Worm (Caenorhabditis elegans) whole organism, late embryonic: ENCODE data around the gene C44C1.1.

Source experiments
- C08G9.2 ChIP-seq: sonication (generic microtip); optimal IDR thresholded peaks from 2 replicates; lab custom pipeline; 2016; ENCODE audit warnings: mild to moderate bottlenecking, missing genetic modification characterization, moderate library complexity, missing compliant biosample characterization
- C38D4.7 ChIP-seq: fragments of 200-800 bp; sonication (Bioruptor generic); optimal IDR thresholded peaks from 2 replicates; lab custom pipeline; 2018; ENCODE audit warnings: mild to moderate bottlenecking, missing genetic modification characterization, moderate library complexity, missing compliant biosample characterization
- F13H6.1 ChIP-seq: sonication (generic microtip); optimal IDR thresholded peaks from 2 replicates; lab custom pipeline; 2016; ENCODE audit warnings: missing genetic modification characterization, missing compliant biosample characterization
- K02D7.2 ChIP-seq: sonication (generic microtip); optimal IDR thresholded peaks from 2 replicates; lab custom pipeline; 2017; ENCODE audit warnings: mild to moderate bottlenecking, missing genetic modification characterization, missing compliant biosample characterization
- T23F11.4 ChIP-seq: fragments of 200-800 bp; sonication (Bioruptor generic); optimal IDR thresholded peaks from 2 replicates; lab custom pipeline; 2018; ENCODE audit warnings: mild to moderate bottlenecking, missing genetic modification characterization, missing compliant biosample characterization
- Y22D7AL.16 ChIP-seq: sonication (generic microtip); optimal IDR thresholded peaks from 2 replicates; lab custom pipeline; 2016; ENCODE audit warnings: missing genetic modification characterization, missing compliant biosample characterization
- ahr-1 ChIP-seq: sonication (generic microtip); optimal IDR thresholded peaks from 2 replicates; lab custom pipeline; 2016; ENCODE audit warnings: missing genetic modification characterization, missing compliant biosample characterization
- ama-1 ChIP-seq: fragments of 150-350 bp; optimal IDR thresholded peaks from 2 replicates; lab custom pipeline; 2014
- ceh-14 ChIP-seq: sonication (generic microtip); optimal IDR thresholded peaks from 2 replicates; lab custom pipeline; 2016; ENCODE audit warnings: missing genotype, missing genetic modification characterization, missing compliant biosample characterization
- ceh-18 ChIP-seq: sonication (generic microtip); optimal IDR thresholded peaks from 2 replicates; lab custom pipeline; 2016; ENCODE audit warnings: missing genetic modification characterization, missing compliant biosample characterization
- ceh-19 ChIP-seq: fragments of 200-800 bp; sonication (Bioruptor generic); optimal IDR thresholded peaks from 2 replicates; lab custom pipeline; 2018; ENCODE audit warnings: mild to moderate bottlenecking, missing genetic modification characterization, missing compliant biosample characterization
- ceh-2 ChIP-seq: sonication (generic microtip); optimal IDR thresholded peaks from 2 replicates; lab custom pipeline; 2016; ENCODE audit warnings: missing genotype, missing genetic modification characterization, missing compliant biosample characterization
- ceh-22 ChIP-seq: sonication (generic microtip); optimal IDR thresholded peaks from 2 replicates; lab custom pipeline; 2017; ENCODE audit warnings: missing biosample characterization, missing genetic modification characterization
- ceh-31 ChIP-seq: sonication (generic microtip); optimal IDR thresholded peaks from 2 replicates; lab custom pipeline; 2016; ENCODE audit warnings: missing genetic modification characterization, missing compliant biosample characterization
- ceh-34 ChIP-seq: sonication (generic microtip); optimal IDR thresholded peaks from 2 replicates; lab custom pipeline; 2016; ENCODE audit warnings: mild to moderate bottlenecking, missing genetic modification characterization, missing compliant biosample characterization
- ceh-45 ChIP-seq: fragments of 200-800 bp; sonication (Bioruptor generic); IDR thresholded peaks from 2 replicates; pipeline ENCODE4 v1.3.6; 2022; ENCODE audit warnings: missing genetic modification reagents, missing genetic modification characterization, missing compliant biosample characterization
- ceh-48 ChIP-seq: sonication (generic microtip); optimal IDR thresholded peaks from 2 replicates; lab custom pipeline; 2016; ENCODE audit warnings: missing genetic modification characterization, inconsistent platforms, missing compliant biosample characterization
- ceh-9 ChIP-seq: sonication (generic microtip); optimal IDR thresholded peaks from 2 replicates; lab custom pipeline; 2016; ENCODE audit warnings: mild to moderate bottlenecking, missing genetic modification characterization, inconsistent platforms, missing compliant biosample characterization
- che-1 ChIP-seq: sonication (generic microtip); optimal IDR thresholded peaks from 2 replicates; lab custom pipeline; 2016; ENCODE audit warnings: mild to moderate bottlenecking, missing genetic modification characterization, missing compliant biosample characterization
- dmd-4 ChIP-seq: sonication (generic microtip); optimal IDR thresholded peaks from 2 replicates; lab custom pipeline; 2016; ENCODE audit warnings: borderline replicate concordance, missing genetic modification characterization, missing compliant biosample characterization
- dve-1 ChIP-seq: sonication (generic microtip); optimal IDR thresholded peaks from 2 replicates; lab custom pipeline; 2017; ENCODE audit warnings: antibody characterized with exemption, mild to moderate bottlenecking, missing genetic modification characterization, missing compliant biosample characterization
- elt-2 ChIP-seq: sonication (generic microtip); optimal IDR thresholded peaks from 2 replicates; lab custom pipeline; 2016; ENCODE audit warnings: missing genetic modification reagents, missing genetic modification characterization, missing compliant biosample characterization
- ets-4 ChIP-seq: sonication (generic microtip); optimal IDR thresholded peaks from 2 replicates; lab custom pipeline; 2016; ENCODE audit warnings: missing genetic modification characterization, missing compliant biosample characterization
- fax-1 ChIP-seq: sonication (generic microtip); optimal IDR thresholded peaks from 2 replicates; lab custom pipeline; 2016; ENCODE audit warnings: missing genotype, missing genetic modification characterization, missing compliant biosample characterization
- fkh-10 ChIP-seq: fragments of 150-350 bp; optimal IDR thresholded peaks from 2 replicates; lab custom pipeline; 2014; ENCODE audit warnings: missing biosample characterization, missing genetic modification reagents, missing genetic modification characterization
- hlh-30 ChIP-seq: sonication (generic microtip); optimal IDR thresholded peaks from 2 replicates; lab custom pipeline; 2017; ENCODE audit warnings: antibody characterized with exemption, missing genetic modification characterization, missing compliant biosample characterization; ENCODE audit not compliant: insufficient read depth
- hlh-8 ChIP-seq: sonication (generic microtip); optimal IDR thresholded peaks from 2 replicates; lab custom pipeline; 2016; ENCODE audit warnings: missing genotype, missing genetic modification characterization, missing compliant biosample characterization
- lim-6 ChIP-seq: sonication (generic microtip); optimal IDR thresholded peaks from 2 replicates; lab custom pipeline; 2016; ENCODE audit warnings: missing genetic modification characterization, missing compliant biosample characterization
- mec-3 ChIP-seq: sonication (generic microtip); optimal IDR thresholded peaks from 2 replicates; lab custom pipeline; 2016; ENCODE audit warnings: borderline replicate concordance, missing genetic modification characterization, missing compliant biosample characterization
- nfya-1 ChIP-seq: sonication (generic microtip); optimal IDR thresholded peaks from 2 replicates; lab custom pipeline; 2017; ENCODE audit warnings: missing genetic modification characterization, mild to moderate bottlenecking, missing compliant biosample characterization, antibody characterized with exemption, moderate library complexity
- odd-2 ChIP-seq: sonication (generic microtip); optimal IDR thresholded peaks from 2 replicates; lab custom pipeline; 2017; ENCODE audit warnings: antibody characterized with exemption, mild to moderate bottlenecking, missing genetic modification characterization, missing compliant biosample characterization
- pag-3 ChIP-seq: sonication (generic microtip); optimal IDR thresholded peaks from 2 replicates; lab custom pipeline; 2016; ENCODE audit warnings: missing compliant biosample characterization, missing genetic modification characterization, borderline replicate concordance
- pat-9 ChIP-seq: fragments of 200-800 bp; sonication (Bioruptor generic); optimal IDR thresholded peaks from 2 replicates; lab custom pipeline; 2018; ENCODE audit warnings: mild to moderate bottlenecking, missing genetic modification characterization, moderate library complexity, missing compliant biosample characterization
- pax-1 ChIP-seq: fragments of 150-350 bp; optimal IDR thresholded peaks from 2 replicates; lab custom pipeline; 2014; ENCODE audit warnings: missing biosample characterization, missing genetic modification characterization
- pha-4 ChIP-seq: fragments of 150-350 bp; optimal IDR thresholded peaks from 2 replicates; lab custom pipeline; 2018; ENCODE audit warnings: missing biosample characterization, missing genetic modification reagents, missing genetic modification characterization
- pqm-1 ChIP-seq: sonication (generic microtip); optimal IDR thresholded peaks from 2 replicates; lab custom pipeline; 2016; ENCODE audit warnings: missing genetic modification characterization, missing compliant biosample characterization
- pros-1 ChIP-seq: fragments of 150-350 bp; optimal IDR thresholded peaks from 2 replicates; lab custom pipeline; 2014; ENCODE audit warnings: missing biosample characterization, missing genetic modification reagents, missing genetic modification characterization
- rnt-1 ChIP-seq: sonication (generic microtip); optimal IDR thresholded peaks from 2 replicates; lab custom pipeline; 2016; ENCODE audit warnings: missing genetic modification characterization, missing compliant biosample characterization
- sox-2 ChIP-seq: fragments of 200-800 bp; sonication (Bioruptor generic); IDR thresholded peaks from 2 replicates; pipeline ENCODE4 v1.3.6; 2022; ENCODE audit warnings: missing genetic modification reagents, missing genetic modification characterization, missing compliant biosample characterization
- syd-9 ChIP-seq: sonication (generic microtip); optimal IDR thresholded peaks from 2 replicates; lab custom pipeline; 2016; ENCODE audit warnings: mild to moderate bottlenecking, missing genetic modification characterization, moderate library complexity, missing compliant biosample characterization
- tbx-2 ChIP-seq: sonication (generic microtip); optimal IDR thresholded peaks from 2 replicates; lab custom pipeline; 2016; ENCODE audit warnings: missing genetic modification characterization, missing compliant biosample characterization
- ttx-3 ChIP-seq: sonication (generic microtip); optimal IDR thresholded peaks from 2 replicates; lab custom pipeline; 2016; ENCODE audit warnings: missing genetic modification reagents, missing genetic modification characterization, missing compliant biosample characterization
- unc-3 ChIP-seq, 2 experiments: fragments of 200-800 bp in 1 of 2; sonication (Bioruptor generic) in 1 of 2; sonication (generic microtip) in 1 of 2; conservative IDR thresholded peaks in 1 of 2; optimal IDR thresholded peaks in 1 of 2; 2 replicates each; pipeline versions ENCODE4 v1.3.6 to Lab custom; 2016 to 2022; ENCODE audit warnings: missing compliant biosample characterization in 2 of 2, missing genetic modification characterization in 2 of 2, missing genetic modification reagents in 1 of 2
- unc-86 ChIP-seq: sonication (generic microtip); optimal IDR thresholded peaks from 2 replicates; lab custom pipeline; 2016; ENCODE audit warnings: missing genetic modification characterization, missing compliant biosample characterization
- zip-5 ChIP-seq: sonication (generic microtip); optimal IDR thresholded peaks from 2 replicates; lab custom pipeline; 2016; ENCODE audit warnings: missing genetic modification characterization, missing compliant biosample characterization
- ztf-16 ChIP-seq: sonication (generic microtip); optimal IDR thresholded peaks from 2 replicates; lab custom pipeline; 2017; ENCODE audit warnings: missing genetic modification characterization, missing compliant biosample characterization

C44C1.1 gene

ce11 chrX:949466-949865, 31.1 kb upstream of the C44C1.1 start (continued):
- TF ChIP-seq ceh-14 (tag; lab: Kevin White, UChicago) (peak; percentile 79), odd-2 (tag; lab: Kevin White, UChicago) (no peak), pqm-1 (tag; lab: Kevin White, UChicago) (no peak), ceh-45 (GFP tag; lab: Robert Waterston, UW) (no peak), ztf-16 (peak; percentile 64), ets-4 (tag; lab: Kevin White, UChicago) (peak; percentile 42), ceh-48 (tag; lab: Kevin White, UChicago) (peak; percentile 27), ceh-9 (tag; lab: Kevin White, UChicago) (no peak), pha-4 (tag; lab: Kevin White, UChicago) (no peak), nfya-1 (tag; lab: Kevin White, UChicago) (peak; percentile 96), ahr-1 (tag; lab: Kevin White, UChicago) (no peak), ceh-22 (tag; lab: Kevin White, UChicago) (peak; percentile 28), pros-1 (tag; lab: Kevin White, UChicago) (peak; percentile 98), pag-3 (tag; lab: Kevin White, UChicago) (peak; percentile 81), T23F11.4 (GFP tag; lab: Kevin White, UChicago) (peak; percentile 39), elt-2 (tag; lab: Kevin White, UChicago) (peak; percentile 35), rnt-1 (tag; lab: Kevin White, UChicago) (peak; percentile 96), ceh-31 (tag; lab: Kevin White, UChicago) (peak; percentile 97), sox-2 (GFP tag; lab: Robert Waterston, UW) (peak; percentile 56), pax-1 (tag; lab: Kevin White, UChicago) (peak; percentile 58), hlh-30 (peak; percentile 79), unc-86 (peak; percentile 51), F13H6.1 (tag; lab: Kevin White, UChicago) (peak; percentile 47), dmd-4 (no peak), ttx-3 (tag; lab: Kevin White, UChicago) (peak; percentile 59), mec-3 (tag; lab: Kevin White, UChicago) (no peak), syd-9 (tag; lab: Kevin White, UChicago) (peak; percentile 80), dve-1 (peak; percentile 94), ceh-18 (tag; lab: Kevin White, UChicago) (peak; percentile 96), hlh-8 (tag; lab: Kevin White, UChicago) (peak; percentile 17), zip-5 (tag; lab: Kevin White, UChicago) (no peak), lim-6 (tag; lab: Kevin White, UChicago) (peak; percentile 53), ceh-2 (tag; lab: Kevin White, UChicago) (peak; percentile 83), C38D4.7 (no peak), tbx-2 (peak; percentile 95), che-1 (tag; lab: Kevin White, UChicago) (no peak)

- TF ChIP-seq ceh-48 (tag; lab: Kevin White, UChicago) (no peak), fkh-10 (GFP tag; lab: Kevin White, UChicago) (no peak), Y22D7AL.16 (tag; lab: Kevin White, UChicago) (no peak), unc-3 (GFP tag; conservative IDR thresholded peaks at IDR 0.05; lab: Robert Waterston, UW) (no peak), unc-3 (tag; optimal IDR thresholded peaks at IDR 0.05; lab: Kevin White, UChicago) (no peak), lim-6 (tag; lab: Kevin White, UChicago) (no peak), fax-1 (tag; lab: Kevin White, UChicago) (no peak), dve-1 (no peak), ceh-34 (tag; lab: Kevin White, UChicago) (no peak), pax-1 (tag; lab: Kevin White, UChicago) (no peak), C08G9.2 (tag; lab: Kevin White, UChicago) (no peak), ceh-22 (tag; lab: Kevin White, UChicago) (no peak), ama-1 (lab: Kevin White, UChicago) (no peak), ceh-19 (GFP tag; lab: Kevin White, UChicago) (no peak), pqm-1 (tag; lab: Kevin White, UChicago) (no peak), pat-9 (tag; lab: Kevin White, UChicago) (no peak), K02D7.2 (no peak), ceh-2 (tag; lab: Kevin White, UChicago) (no peak), C38D4.7 (no peak), ztf-16 (no peak), ttx-3 (tag; lab: Kevin White, UChicago) (no peak)
These were observed 30.1 kb upstream of the C44C1.1 start, which contains the start of gene arr-1 for ce11 chrX:950482-950881. Gene arr-1, plus strand, starts transcription at chrX:950782.
